Fruit fly (Drosophila melanogaster) whole organism, embryonic: ENCODE data around the gene CG31404.

Source experiments
- Bdp1 ChIP-seq: fragments of 200-800 bp; sonication (Bioruptor generic); optimal IDR thresholded peaks from 3 replicates; lab custom pipeline; 2016; ENCODE audit warnings: missing biosample characterization, missing genetic modification characterization
- CG14860 ChIP-seq: fragments of 200-800 bp; sonication (Bioruptor generic); IDR thresholded peaks from 3 replicates; pipeline ENCODE4 v1.3.6; 2022; ENCODE audit warnings: missing biosample characterization, missing genetic modification characterization; ENCODE audit not compliant: partially characterized antibody
- CG15073 ChIP-seq: fragments of 200-800 bp; sonication (Bioruptor generic); optimal IDR thresholded peaks from 2 replicates; lab custom pipeline; 2016; ENCODE audit warnings: missing biosample characterization, missing genetic modification characterization
- CG2116 ChIP-seq: fragments of 200-800 bp; sonication (Bioruptor generic); optimal IDR thresholded peaks from 3 replicates; lab custom pipeline; 2018; ENCODE audit warnings: missing biosample characterization, mild to moderate bottlenecking, missing genetic modification characterization
- CG6765 ChIP-seq: fragments of 200-800 bp; sonication (Bioruptor generic); optimal IDR thresholded peaks from 3 replicates; lab custom pipeline; 2017; ENCODE audit warnings: missing biosample characterization, mild to moderate bottlenecking, missing genetic modification characterization
- CG6854 ChIP-seq: fragments of 200-800 bp; sonication (Bioruptor generic); optimal IDR thresholded peaks from 3 replicates; lab custom pipeline; 2017; ENCODE audit warnings: missing biosample characterization, mild to moderate bottlenecking, missing genetic modification characterization
- CG7357 ChIP-seq: fragments of 200-800 bp; sonication (Bioruptor generic); IDR thresholded peaks from 3 replicates; pipeline ENCODE4 v1.3.6; 2022; ENCODE audit warnings: missing biosample characterization, missing genetic modification characterization
- Dfd ChIP-seq, 2 experiments: fragments of >200 bp; optimal IDR thresholded peaks; 2 replicates each; lab custom pipeline; 2017; ENCODE audit warnings: missing biosample characterization in 2 of 2, missing genetic modification characterization in 2 of 2
- fu2 ChIP-seq: fragments of 200-800 bp; sonication (Bioruptor generic); optimal IDR thresholded peaks from 2 replicates; lab custom pipeline; 2016; ENCODE audit warnings: missing biosample characterization, missing genetic modification characterization
- gcm ChIP-seq: fragments of 200-800 bp; sonication (Bioruptor generic); optimal IDR thresholded peaks from 2 replicates; lab custom pipeline; 2019; ENCODE audit warnings: missing biosample characterization, mild to moderate bottlenecking, missing genetic modification characterization, moderate library complexity
- pho ChIP-seq: fragments of 200-800 bp; sonication (Bioruptor generic); optimal IDR thresholded peaks from 2 replicates; lab custom pipeline; 2016; ENCODE audit warnings: missing biosample characterization, missing genetic modification characterization
- unc-4 ChIP-seq: fragments of 200-800 bp; sonication (Bioruptor generic); IDR thresholded peaks from 2 replicates; pipeline ENCODE4 v1.3.6; 2022; ENCODE audit warnings: missing biosample characterization, missing genetic modification characterization; ENCODE audit not compliant: partially characterized antibody
- vfl ChIP-seq: fragments of 200-800 bp; sonication (Bioruptor generic); optimal IDR thresholded peaks from 2 replicates; lab custom pipeline; 2016; ENCODE audit warnings: missing biosample characterization, missing genetic modification characterization
- wdn ChIP-seq: fragments of 200-800 bp; sonication (Bioruptor generic); IDR thresholded peaks from 2 replicates; pipeline ENCODE4 v1.3.6; 2022; ENCODE audit warnings: missing biosample characterization, missing genetic modification characterization

DNA sequence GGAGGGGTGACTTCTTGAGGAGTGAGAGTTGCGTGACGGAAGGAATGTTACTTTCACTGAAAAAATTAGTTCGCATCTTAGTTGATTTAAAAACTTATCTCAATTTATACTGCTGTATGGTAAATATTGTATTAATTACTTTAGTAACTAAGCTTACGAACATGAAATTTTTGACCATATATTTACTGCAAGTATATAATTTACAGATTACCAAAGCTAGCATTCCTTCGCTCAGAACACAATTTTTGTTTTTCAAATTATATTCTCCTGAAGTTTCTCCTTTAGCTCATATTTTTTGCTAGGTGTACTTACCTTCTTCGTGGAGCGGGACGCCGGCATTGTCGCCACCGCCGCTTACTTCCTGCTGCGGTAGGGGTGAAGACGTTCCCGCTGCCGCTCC, 5.1 kb downstream of the CG31404 start:
- TF ChIP-seq CG6854 (GFP tag; lab: Kevin White, UChicago) (no peak), wdn (GFP tag; lab: Robert Waterston, UW) (no peak), unc-4 (GFP tag; lab: Robert Waterston, UW) (no peak), CG7357 (GFP tag; lab: Robert Waterston, UW) (no peak), Bdp1 (no peak), gcm (GFP tag; lab: Kevin White, UChicago) (no peak), fu2 (GFP tag; lab: Kevin White, UChicago) (no peak), Dfd (GFP tag; optimal IDR thresholded peaks at IDR 0.05; lab: Kevin White, UChicago) (no peak), CG15073 (GFP tag; lab: Kevin White, UChicago) (no peak), CG6765 (GFP tag; lab: Kevin White, UChicago) (no peak), CG2116 (GFP tag; lab: Kevin White, UChicago) (no peak), pho (GFP tag; lab: Kevin White, UChicago) (no peak), CG14860 (GFP tag; lab: Robert Waterston, UW) (no peak), vfl (GFP tag; lab: Kevin White, UChicago) (no peak)
